Worm (Caenorhabditis elegans) whole organism, late embryonic: Measurements from ENCODE around the gene srh-112.

ENCODE experiments used
- ama-1 ChIP-seq: fragments of 150-350 bp; optimal IDR thresholded peaks from 2 replicates; lab custom pipeline; 2014
- ceh-9 ChIP-seq: sonication (generic microtip); optimal IDR thresholded peaks from 2 replicates; lab custom pipeline; 2016; ENCODE audit warnings: mild to moderate bottlenecking, missing genetic modification characterization, inconsistent platforms, missing compliant biosample characterization
- elt-2 ChIP-seq: sonication (generic microtip); optimal IDR thresholded peaks from 2 replicates; lab custom pipeline; 2016; ENCODE audit warnings: missing genetic modification reagents, missing genetic modification characterization, missing compliant biosample characterization
- hlh-13 ChIP-seq: fragments of 200-800 bp; sonication (Bioruptor generic); optimal IDR thresholded peaks from 2 replicates; lab custom pipeline; 2018; ENCODE audit warnings: mild to moderate bottlenecking, missing genetic modification characterization, missing compliant biosample characterization
- nfya-1 ChIP-seq: sonication (generic microtip); optimal IDR thresholded peaks from 2 replicates; lab custom pipeline; 2017; ENCODE audit warnings: missing genetic modification characterization, mild to moderate bottlenecking, missing compliant biosample characterization, antibody characterized with exemption, moderate library complexity
- nhr-11 ChIP-seq: fragments of 150-350 bp; optimal IDR thresholded peaks from 2 replicates; lab custom pipeline; 2014; ENCODE audit warnings: missing biosample characterization, missing genetic modification characterization
- nhr-232 ChIP-seq: sonication (generic microtip); optimal IDR thresholded peaks from 2 replicates; lab custom pipeline; 2016; ENCODE audit warnings: missing genetic modification characterization, missing compliant biosample characterization
- pqm-1 ChIP-seq: sonication (generic microtip); optimal IDR thresholded peaks from 2 replicates; lab custom pipeline; 2016; ENCODE audit warnings: missing genetic modification characterization, missing compliant biosample characterization
- rnt-1 ChIP-seq: sonication (generic microtip); optimal IDR thresholded peaks from 2 replicates; lab custom pipeline; 2016; ENCODE audit warnings: missing genetic modification characterization, missing compliant biosample characterization
- tbx-2 ChIP-seq: sonication (generic microtip); optimal IDR thresholded peaks from 2 replicates; lab custom pipeline; 2016; ENCODE audit warnings: missing genetic modification characterization, missing compliant biosample characterization
- ttx-3 ChIP-seq: sonication (generic microtip); optimal IDR thresholded peaks from 2 replicates; lab custom pipeline; 2016; ENCODE audit warnings: missing genetic modification reagents, missing genetic modification characterization, missing compliant biosample characterization

ce11 chrV:17232403-17232802, 6.4 kb upstream of the srh-112 start:
- TF ChIP-seq nhr-232 (tag; lab: Kevin White, UChicago) (no peak), ttx-3 (no peak), pqm-1 (tag; lab: Kevin White, UChicago) (no peak), ceh-9 (no peak), nhr-11 (tag; lab: Kevin White, UChicago) (no peak), nfya-1 (tag; lab: Kevin White, UChicago) (no peak), hlh-13 (no peak), ama-1 (no peak), elt-2 (tag; lab: Kevin White, UChicago) (no peak), rnt-1 (tag; lab: Kevin White, UChicago) (no peak), tbx-2 (tag; lab: Kevin White, UChicago) (no peak)
